Fruit fly (Drosophila melanogaster) whole organism, embryonic: ENCODE measurements around the gene Vm26Aa.
A peak's percentile ranks its signal among the peaks of the same experiment; 100 is the strongest.

Experiments used
- Atf3 ChIP-seq: fragments of 200-800 bp; sonication (Bioruptor generic); optimal IDR thresholded peaks from 3 replicates; lab custom pipeline; 2016; ENCODE audit warnings: missing biosample characterization, missing genetic modification characterization
- C15 ChIP-seq: fragments of 200-800 bp; sonication (Bioruptor generic); IDR thresholded peaks from 3 replicates; pipeline ENCODE4 v1.3.6; 2022; ENCODE audit warnings: missing biosample characterization, missing genetic modification characterization
- CG11093 ChIP-seq: fragments of 200-800 bp; sonication (Bioruptor generic); IDR thresholded peaks from 3 replicates; pipeline ENCODE4 v1.3.6; 2022; ENCODE audit warnings: missing biosample characterization, missing genetic modification characterization
- CG11696 ChIP-seq: fragments of 200-800 bp; sonication (Bioruptor generic); IDR thresholded peaks from 2 replicates; pipeline ENCODE4 v1.3.6; 2022; ENCODE audit warnings: missing biosample characterization, missing genetic modification characterization
- CG13123 ChIP-seq: fragments of 200-800 bp; sonication (Bioruptor generic); optimal IDR thresholded peaks from 2 replicates; lab custom pipeline; 2016; ENCODE audit warnings: missing biosample characterization, missing genetic modification characterization
- CG13296 ChIP-seq: fragments of 200-800 bp; sonication (Bioruptor generic); optimal IDR thresholded peaks from 3 replicates; lab custom pipeline; 2018; ENCODE audit warnings: missing biosample characterization, mild to moderate bottlenecking, missing genetic modification characterization
- CG1602 ChIP-seq: fragments of 200-800 bp; sonication (Bioruptor generic); optimal IDR thresholded peaks from 3 replicates; lab custom pipeline; 2016; ENCODE audit warnings: missing biosample characterization, missing genetic modification characterization
- CG16813 ChIP-seq: fragments of 200-800 bp; sonication (Bioruptor generic); IDR thresholded peaks from 3 replicates; pipeline ENCODE4 v1.3.6; 2022; ENCODE audit warnings: missing biosample characterization, missing genetic modification characterization; ENCODE audit not compliant: partially characterized antibody
- CG17612 ChIP-seq: fragments of 200-800 bp; sonication (Bioruptor generic); IDR thresholded peaks from 2 replicates; pipeline ENCODE4 v1.3.6; 2022; ENCODE audit warnings: missing biosample characterization, missing genetic modification characterization
- CG18262 ChIP-seq: fragments of 200-800 bp; optimal IDR thresholded peaks from 3 replicates; lab custom pipeline; 2019; ENCODE audit warnings: missing biosample characterization, mild to moderate bottlenecking, missing genetic modification characterization, moderate library complexity
- CG2875 ChIP-seq: fragments of 200-800 bp; sonication (Bioruptor generic); optimal IDR thresholded peaks from 2 replicates; lab custom pipeline; 2017; ENCODE audit warnings: missing biosample characterization, mild to moderate bottlenecking, missing genetic modification characterization, missing genetic modification reagents
- CG31224 ChIP-seq: fragments of 200-800 bp; sonication (Bioruptor generic); IDR thresholded peaks from 2 replicates; pipeline ENCODE4 v1.3.6; 2022; ENCODE audit warnings: missing biosample characterization, missing genetic modification characterization
- CG6654 ChIP-seq: fragments of 200-800 bp; sonication (Bioruptor generic); optimal IDR thresholded peaks from 2 replicates; lab custom pipeline; 2017; ENCODE audit warnings: missing biosample characterization, mild to moderate bottlenecking, missing genetic modification characterization
- CG6689 ChIP-seq: fragments of 200-800 bp; sonication (Bioruptor generic); IDR thresholded peaks from 2 replicates; pipeline ENCODE4 v1.3.6; 2022; ENCODE audit warnings: missing biosample characterization, missing genetic modification characterization
- CG6813 ChIP-seq: fragments of 200-800 bp; sonication (Bioruptor generic); optimal IDR thresholded peaks from 2 replicates; lab custom pipeline; 2017; ENCODE audit warnings: missing biosample characterization, missing genetic modification characterization, mild to moderate bottlenecking, moderate library complexity, missing genetic modification reagents
- CG7786 ChIP-seq: fragments of 200-800 bp; sonication (Bioruptor generic); optimal IDR thresholded peaks from 2 replicates; lab custom pipeline; 2016; ENCODE audit warnings: missing biosample characterization, missing genetic modification characterization
- CG7839 ChIP-seq: fragments of 200-800 bp; sonication (Bioruptor generic); optimal IDR thresholded peaks from 3 replicates; lab custom pipeline; 2018; ENCODE audit warnings: missing biosample characterization, mild to moderate bottlenecking, missing genetic modification characterization, moderate library complexity
- CG8089 ChIP-seq: fragments of 200-800 bp; sonication (Bioruptor generic); optimal IDR thresholded peaks from 3 replicates; lab custom pipeline; 2016; ENCODE audit warnings: missing biosample characterization, missing genetic modification characterization
- CG8281 ChIP-seq: fragments of 200-800 bp; sonication (Bioruptor generic); optimal IDR thresholded peaks from 2 replicates; lab custom pipeline; 2018; ENCODE audit warnings: missing biosample characterization, mild to moderate bottlenecking, missing genetic modification characterization, moderate library complexity
- CG8944 ChIP-seq: fragments of 200-800 bp; sonication (Bioruptor generic); optimal IDR thresholded peaks from 3 replicates; lab custom pipeline; 2016; ENCODE audit warnings: missing biosample characterization, missing genetic modification characterization
- CG9817 ChIP-seq: fragments of 200-800 bp; sonication (Bioruptor generic); optimal IDR thresholded peaks from 2 replicates; lab custom pipeline; 2018; ENCODE audit warnings: missing biosample characterization, mild to moderate bottlenecking, missing genetic modification characterization, moderate library complexity
- D19B ChIP-seq: fragments of 200-800 bp; sonication (Bioruptor generic); optimal IDR thresholded peaks from 2 replicates; lab custom pipeline; 2017; ENCODE audit warnings: missing biosample characterization, mild to moderate bottlenecking, missing genetic modification characterization
- Doc2 ChIP-seq: fragments of 200-800 bp; sonication (Bioruptor generic); IDR thresholded peaks from 2 replicates; pipeline ENCODE4 v1.3.6; 2022; ENCODE audit warnings: missing biosample characterization, missing genetic modification characterization
- Elba2 ChIP-seq: fragments of 200-800 bp; sonication (Bioruptor generic); optimal IDR thresholded peaks from 3 replicates; lab custom pipeline; 2016; ENCODE audit warnings: missing biosample characterization, missing genetic modification characterization
- Hr39 ChIP-seq: fragments of >200 bp; optimal IDR thresholded peaks from 2 replicates; lab custom pipeline; 2017
- Hsf ChIP-seq: fragments of 200-800 bp; sonication (Bioruptor generic); optimal IDR thresholded peaks from 3 replicates; lab custom pipeline; 2016; ENCODE audit warnings: missing biosample characterization, missing genetic modification characterization
- Med ChIP-seq: fragments of 200-800 bp; sonication (Bioruptor generic); peaks from one replicate; lab custom pipeline; 2016; ENCODE audit warnings: missing biosample characterization, missing genetic modification characterization, mild to moderate bottlenecking, inconsistent platforms, moderate library complexity
- Mes4 ChIP-seq: fragments of 200-800 bp; sonication (Bioruptor generic); optimal IDR thresholded peaks from 2 replicates; lab custom pipeline; 2016; ENCODE audit warnings: missing biosample characterization, missing genetic modification characterization
- NC2α ChIP-seq: fragments of 200-800 bp; sonication (Bioruptor generic); optimal IDR thresholded peaks from 2 replicates; lab custom pipeline; 2016; ENCODE audit warnings: missing biosample characterization, missing genetic modification characterization
- Optix ChIP-seq: fragments of 200-800 bp; sonication (Bioruptor generic); IDR thresholded peaks from 3 replicates; pipeline ENCODE4 v1.3.6; 2022; ENCODE audit warnings: missing biosample characterization, missing genetic modification characterization
- Rfx ChIP-seq: fragments of 200-800 bp; sonication (Bioruptor generic); IDR thresholded peaks from 2 replicates; pipeline ENCODE4 v1.3.6; 2022; ENCODE audit warnings: missing biosample characterization, missing genetic modification characterization
- Sry-β ChIP-seq: fragments of 200-800 bp; sonication (Bioruptor generic); optimal IDR thresholded peaks from 2 replicates; lab custom pipeline; 2018; ENCODE audit warnings: missing biosample characterization, mild to moderate bottlenecking, missing genetic modification characterization, moderate library complexity
- Ssrp ChIP-seq: fragments of 200-800 bp; sonication (Bioruptor generic); optimal IDR thresholded peaks from 2 replicates; lab custom pipeline; 2018; ENCODE audit warnings: missing biosample characterization, mild to moderate bottlenecking, missing genetic modification characterization, moderate library complexity
- Taf1 ChIP-seq: fragments of 200-800 bp; sonication (Bioruptor generic); IDR thresholded peaks from 2 replicates; pipeline ENCODE4 v1.3.6; 2022; ENCODE audit warnings: missing biosample characterization, missing genetic modification characterization
- amos ChIP-seq: fragments of 200-800 bp; sonication (Bioruptor generic); IDR thresholded peaks from 2 replicates; pipeline ENCODE4 v1.3.6; 2022; ENCODE audit warnings: missing biosample characterization, missing genetic modification characterization; ENCODE audit not compliant: partially characterized antibody
- ase ChIP-seq: fragments of 200-800 bp; sonication (Bioruptor generic); IDR thresholded peaks from 3 replicates; pipeline ENCODE4 v1.3.6; 2022; ENCODE audit warnings: missing biosample characterization, missing genetic modification characterization
- cato ChIP-seq: fragments of 200-800 bp; sonication (Bioruptor generic); optimal IDR thresholded peaks from 2 replicates; lab custom pipeline; 2016; ENCODE audit warnings: missing biosample characterization, missing genetic modification characterization, borderline replicate concordance
- chn ChIP-seq: fragments of 200-800 bp; sonication (Bioruptor generic); optimal IDR thresholded peaks from 2 replicates; lab custom pipeline; 2016; ENCODE audit warnings: missing biosample characterization, missing genetic modification characterization
- crc ChIP-seq: fragments of 200-800 bp; sonication (Bioruptor generic); optimal IDR thresholded peaks from 2 replicates; lab custom pipeline; 2016; ENCODE audit warnings: missing biosample characterization, missing genetic modification characterization
- ewg ChIP-seq: fragments of 200-800 bp; sonication (Bioruptor generic); optimal IDR thresholded peaks from 3 replicates; lab custom pipeline; 2017; ENCODE audit warnings: mild to moderate bottlenecking, missing biosample characterization, missing genetic modification reagents, missing genetic modification characterization
- gcm ChIP-seq: fragments of 200-800 bp; sonication (Bioruptor generic); optimal IDR thresholded peaks from 2 replicates; lab custom pipeline; 2019; ENCODE audit warnings: missing biosample characterization, mild to moderate bottlenecking, missing genetic modification characterization, moderate library complexity
- gsb ChIP-seq: fragments of 200-800 bp; sonication (Bioruptor generic); IDR thresholded peaks from 2 replicates; pipeline ENCODE4 v1.3.6; 2022; ENCODE audit warnings: missing biosample characterization, missing genetic modification characterization
- ind ChIP-seq: fragments of 200-800 bp; sonication (Bioruptor generic); optimal IDR thresholded peaks from 3 replicates; lab custom pipeline; 2016; ENCODE audit warnings: missing biosample characterization, missing genetic modification characterization
- jigr1 ChIP-seq: fragments of 200-800 bp; sonication (Bioruptor generic); IDR thresholded peaks from 3 replicates; pipeline ENCODE4 v1.3.6; 2022; ENCODE audit warnings: missing biosample characterization, missing genetic modification characterization
- lov ChIP-seq, 2 experiments: fragments of 200-800 bp in 1 of 2; fragments of >200 bp in 1 of 2; sonication (Bioruptor generic) in 1 of 2; IDR thresholded peaks in 1 of 2; optimal IDR thresholded peaks in 1 of 2; 2 replicates in 1 of 2; 3 replicates in 1 of 2; pipeline versions ENCODE4 v1.3.6 to Lab custom; 2017 to 2022; ENCODE audit warnings: missing biosample characterization in 1 of 2, missing genetic modification characterization in 1 of 2
- nom ChIP-seq: fragments of 200-800 bp; sonication (Bioruptor generic); optimal IDR thresholded peaks from 2 replicates; lab custom pipeline; 2017; ENCODE audit warnings: missing biosample characterization, missing genetic modification characterization, mild to moderate bottlenecking, moderate library complexity, missing genetic modification reagents
- pum ChIP-seq: fragments of 200-800 bp; sonication (Bioruptor generic); optimal IDR thresholded peaks from 2 replicates; lab custom pipeline; 2016; ENCODE audit warnings: missing biosample characterization, missing genetic modification characterization
- sr ChIP-seq: fragments of 200-800 bp; sonication (Bioruptor generic); IDR thresholded peaks from 3 replicates; pipeline ENCODE4 v1.3.6; 2022; ENCODE audit warnings: missing biosample characterization, missing genetic modification characterization
- sug ChIP-seq: fragments of 200-800 bp; optimal IDR thresholded peaks from 2 replicates; lab custom pipeline; 2019; ENCODE audit warnings: missing biosample characterization, mild to moderate bottlenecking, missing genetic modification characterization, moderate library complexity
- toy ChIP-seq: fragments of 200-800 bp; sonication (Bioruptor generic); IDR thresholded peaks from 2 replicates; pipeline ENCODE4 v1.3.6; 2022; ENCODE audit warnings: missing biosample characterization, missing genetic modification characterization
- unpg ChIP-seq: fragments of 200-800 bp; sonication (Bioruptor generic); optimal IDR thresholded peaks from 3 replicates; lab custom pipeline; 2018; ENCODE audit warnings: missing biosample characterization, mild to moderate bottlenecking, missing genetic modification characterization, moderate library complexity

The Vm26Aa gene

DNA sequence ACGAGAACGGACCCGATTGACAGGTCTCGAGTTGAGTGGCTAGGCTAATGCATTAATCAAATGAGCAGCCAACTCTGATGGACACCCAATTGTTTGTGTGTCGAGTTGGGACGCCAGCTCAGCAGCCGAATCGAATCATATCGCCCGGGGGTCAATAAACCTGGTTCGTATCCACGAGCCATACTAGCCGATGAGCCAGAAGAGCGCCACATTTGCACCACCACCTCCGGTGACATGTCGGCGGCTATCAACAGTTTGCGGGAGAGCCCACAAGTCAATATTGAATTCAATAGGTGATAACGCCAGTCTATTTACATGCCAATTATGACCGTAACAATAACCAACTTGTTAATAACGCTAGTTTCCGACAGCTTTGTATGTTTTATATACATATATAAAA lies 14.0 kb upstream of the Vm26Aa start (continued):
- peak; percentile 91 for TF ChIP-seq Med
- TF ChIP-seq sr (GFP tag; lab: Robert Waterston, UW) = peak; percentile 49; the same call in 2 of the 3 replicates
- no peak for TF ChIP-seq Doc2
- peak; percentile 38 for TF ChIP-seq CG18262 (tag; lab: Kevin White, UChicago)
- no peak for TF ChIP-seq CG11093
- no peak for TF ChIP-seq Taf1 (GFP tag; lab: Robert Waterston, UW)
- TF ChIP-seq CG6689 (GFP tag; lab: Robert Waterston, UW) = peak; percentile 33; the same call in 1 of the 2 replicates
- TF ChIP-seq Ssrp (tag; lab: Kevin White, UChicago) = no peak
- peak; percentile 55 for TF ChIP-seq unpg (GFP tag; lab: Kevin White, UChicago)
- TF ChIP-seq Hr39 (lab: Kevin White, UChicago) = no peak
- no peak for TF ChIP-seq nom (GFP tag; lab: Kevin White, UChicago)
- 0 out of 3 replicates have a peak, but pooled peaks have one; percentile 22 for TF ChIP-seq Optix
- peak; percentile 83 for TF ChIP-seq sug (tag; lab: Kevin White, UChicago)
- TF ChIP-seq Rfx (GFP tag; lab: Robert Waterston, UW) = peak; percentile 36; the same call in 1 of the 2 replicates
- no peak for TF ChIP-seq lov (optimal IDR thresholded peaks at IDR 0.05; lab: Kevin White, UChicago)
- peak; percentile 50; the same call in 1 of the 3 replicates for TF ChIP-seq lov (GFP tag; IDR thresholded peaks at IDR 0.05; lab: Robert Waterston, UW)
- no peak for TF ChIP-seq chn (GFP tag; lab: Kevin White, UChicago)
- TF ChIP-seq CG8089 (GFP tag; lab: Kevin White, UChicago) = no peak
- TF ChIP-seq CG1602 = no peak
- TF ChIP-seq gsb (GFP tag; lab: Robert Waterston, UW) = no peak
- TF ChIP-seq gcm (GFP tag; lab: Kevin White, UChicago) = peak; percentile 57
- TF ChIP-seq cato (GFP tag; lab: Kevin White, UChicago) = no peak
- TF ChIP-seq CG13123 (GFP tag; lab: Kevin White, UChicago) = peak; percentile 58
- TF ChIP-seq Sry-β (GFP tag; lab: Kevin White, UChicago) = no peak
- peak; percentile 4 for TF ChIP-seq D19B
- TF ChIP-seq Atf3 (GFP tag; lab: Kevin White, UChicago) = no peak
- TF ChIP-seq ewg = peak; percentile 14
- no peak for TF ChIP-seq CG17612
- TF ChIP-seq CG6813 (GFP tag; lab: Kevin White, UChicago) = peak; percentile 73
- peak; percentile 61 for TF ChIP-seq CG2875 (GFP tag; lab: Kevin White, UChicago)
- no peak for TF ChIP-seq amos (GFP tag; lab: Robert Waterston, UW)
- no peak for TF ChIP-seq Mes4 (GFP tag; lab: Kevin White, UChicago)
- TF ChIP-seq C15 (GFP tag; lab: Robert Waterston, UW) = no peak
- no peak for TF ChIP-seq CG31224 (GFP tag; lab: Robert Waterston, UW)
- TF ChIP-seq CG8281 (tag; lab: Kevin White, UChicago) = peak; percentile 52
- no peak for TF ChIP-seq NC2α (GFP tag; lab: Kevin White, UChicago)
- TF ChIP-seq CG13296 = peak; percentile 79
- TF ChIP-seq ase (GFP tag; lab: Robert Waterston, UW) = no peak
- TF ChIP-seq CG7786 (GFP tag; lab: Kevin White, UChicago) = peak; percentile 0
- TF ChIP-seq CG7839 (tag; lab: Kevin White, UChicago) = peak; percentile 38
- TF ChIP-seq Hsf (GFP tag; lab: Kevin White, UChicago) = no peak
- TF ChIP-seq CG11696 (GFP tag; lab: Robert Waterston, UW) = no peak
- no peak for TF ChIP-seq jigr1 (GFP tag; lab: Robert Waterston, UW)
- TF ChIP-seq CG16813 = no peak
- TF ChIP-seq ind (GFP tag; lab: Kevin White, UChicago) = no peak
- TF ChIP-seq pum (GFP tag; lab: Kevin White, UChicago) = no peak
- no peak for TF ChIP-seq CG8944 (GFP tag; lab: Kevin White, UChicago)
- no peak for TF ChIP-seq CG6654 (GFP tag; lab: Kevin White, UChicago)
- TF ChIP-seq crc (GFP tag; lab: Kevin White, UChicago) = no peak
- TF ChIP-seq Elba2 (GFP tag; lab: Kevin White, UChicago) = no peak
- TF ChIP-seq toy = no peak
- peak; percentile 40 for TF ChIP-seq CG9817 (tag; lab: Kevin White, UChicago)
